Worm (Caenorhabditis elegans) whole organism, L3 larva: ENCODE data around the gene sri-33.
A peak's percentile ranks its signal among the peaks of the same experiment; 100 is the strongest.

Source experiments
- R02D3.7 ChIP-seq: fragments of 150-350 bp; optimal IDR thresholded peaks from 2 replicates; lab custom pipeline; 2014; ENCODE audit warnings: missing biosample characterization, missing genetic modification characterization
- aly-2 ChIP-seq: fragments of 150-350 bp; optimal IDR thresholded peaks from 2 replicates; lab custom pipeline; 2014; ENCODE audit warnings: missing biosample characterization, missing genetic modification characterization
- ama-1 ChIP-seq: fragments of 150-350 bp; optimal IDR thresholded peaks from 2 replicates; lab custom pipeline; 2018
- ceh-82 ChIP-seq: fragments of 150-350 bp; optimal IDR thresholded peaks from 2 replicates; lab custom pipeline; 2014; ENCODE audit warnings: missing biosample characterization, missing genetic modification characterization
- daf-12 ChIP-seq: fragments of 150-350 bp; optimal IDR thresholded peaks from 2 replicates; lab custom pipeline; 2014; ENCODE audit warnings: missing biosample characterization, missing genetic modification reagents, missing genetic modification characterization
- egl-27 ChIP-seq: sonication (generic microtip); optimal IDR thresholded peaks from 4 replicates; lab custom pipeline; 2017; ENCODE audit warnings: missing biosample characterization, missing genetic modification reagents, missing genetic modification characterization
- egl-5 ChIP-seq: fragments of 150-350 bp; optimal IDR thresholded peaks from 2 replicates; lab custom pipeline; 2017; ENCODE audit warnings: missing biosample characterization, missing genetic modification reagents, missing genetic modification characterization, inconsistent platforms
- elt-2 ChIP-seq: sonication (generic microtip); optimal IDR thresholded peaks from 2 replicates; lab custom pipeline; 2016; ENCODE audit warnings: missing genetic modification reagents, mild to moderate bottlenecking, missing genetic modification characterization, missing compliant biosample characterization
- eor-1 ChIP-seq, 2 experiments: fragments of 150-350 bp; optimal IDR thresholded peaks; 2 replicates each; lab custom pipeline; 2014 to 2018; ENCODE audit warnings: missing biosample characterization in 2 of 2, missing genetic modification characterization in 2 of 2
- fkh-10 ChIP-seq: sonication (generic microtip); optimal IDR thresholded peaks from 2 replicates; lab custom pipeline; 2017; ENCODE audit warnings: missing biosample characterization, missing genetic modification reagents, missing genetic modification characterization
- fkh-2 ChIP-seq: fragments of 150-350 bp; optimal IDR thresholded peaks from 2 replicates; lab custom pipeline; 2014; ENCODE audit warnings: missing biosample characterization, missing genetic modification reagents, missing genetic modification characterization
- fos-1 ChIP-seq: fragments of 150-350 bp; optimal IDR thresholded peaks from 2 replicates; lab custom pipeline; 2014; ENCODE audit warnings: missing biosample characterization, missing genetic modification characterization
- hmg-11 ChIP-seq: sonication (generic microtip); optimal IDR thresholded peaks from 2 replicates; lab custom pipeline; 2016; ENCODE audit warnings: missing genetic modification characterization, missing compliant biosample characterization
- jun-1 ChIP-seq: fragments of 150-350 bp; optimal IDR thresholded peaks from 2 replicates; lab custom pipeline; 2014; ENCODE audit warnings: missing biosample characterization, missing genetic modification reagents, missing genetic modification characterization
- lin-15B ChIP-seq: fragments of 150-350 bp; optimal IDR thresholded peaks from 2 replicates; lab custom pipeline; 2014; ENCODE audit warnings: missing biosample characterization, missing genetic modification characterization
- lsy-12 ChIP-seq: sonication (generic microtip); optimal IDR thresholded peaks from 2 replicates; lab custom pipeline; 2016; ENCODE audit warnings: mild to moderate bottlenecking, missing genetic modification characterization, missing compliant biosample characterization
- mdl-1 ChIP-seq: fragments of 150-350 bp; optimal IDR thresholded peaks from 2 replicates; lab custom pipeline; 2014; ENCODE audit warnings: missing biosample characterization, missing genetic modification characterization
- mml-1 ChIP-seq: fragments of 150-350 bp; sonication (generic microtip); optimal IDR thresholded peaks from 3 replicates; lab custom pipeline; 2014; ENCODE audit warnings: missing biosample characterization, missing genetic modification characterization
- nfya-1 ChIP-seq: sonication (generic microtip); optimal IDR thresholded peaks from 2 replicates; lab custom pipeline; 2017; ENCODE audit warnings: missing genetic modification characterization, mild to moderate bottlenecking, missing compliant biosample characterization, antibody characterized with exemption, moderate library complexity; ENCODE audit not compliant: insufficient read depth
- nhr-11 ChIP-seq: fragments of 150-350 bp; optimal IDR thresholded peaks from 2 replicates; lab custom pipeline; 2014; ENCODE audit warnings: missing biosample characterization, missing genetic modification characterization
- nhr-12 ChIP-seq: fragments of 150-350 bp; optimal IDR thresholded peaks from 2 replicates; lab custom pipeline; 2014; ENCODE audit warnings: missing biosample characterization, missing genetic modification characterization
- nhr-23 ChIP-seq: fragments of 150-350 bp; optimal IDR thresholded peaks from 2 replicates; lab custom pipeline; 2014; ENCODE audit warnings: missing biosample characterization, missing genetic modification reagents, missing genetic modification characterization
- nhr-237 ChIP-seq: fragments of 150-350 bp; optimal IDR thresholded peaks from 2 replicates; lab custom pipeline; 2014; ENCODE audit warnings: missing biosample characterization, missing genetic modification characterization
- nhr-28 ChIP-seq: fragments of 150-350 bp; optimal IDR thresholded peaks from 2 replicates; lab custom pipeline; 2014; ENCODE audit warnings: missing biosample characterization, missing genetic modification characterization
- nhr-76 ChIP-seq: fragments of 150-350 bp; sonication (generic microtip); optimal IDR thresholded peaks from 5 replicates; lab custom pipeline; 2014; ENCODE audit warnings: missing biosample characterization, missing genetic modification characterization
- nhr-77 ChIP-seq: fragments of 150-350 bp; optimal IDR thresholded peaks from 2 replicates; lab custom pipeline; 2014; ENCODE audit warnings: missing biosample characterization, missing genetic modification characterization
- pha-4 ChIP-seq: fragments of 150-350 bp; optimal IDR thresholded peaks from 2 replicates; lab custom pipeline; 2014; ENCODE audit warnings: missing biosample characterization, missing genetic modification reagents, missing genetic modification characterization
- pqm-1 ChIP-seq: fragments of 150-350 bp; optimal IDR thresholded peaks from 2 replicates; lab custom pipeline; 2017; ENCODE audit warnings: missing biosample characterization, missing genetic modification characterization, inconsistent platforms
- snpc-4 ChIP-seq: fragments of 150-350 bp; optimal IDR thresholded peaks from 2 replicates; lab custom pipeline; 2014; ENCODE audit warnings: missing biosample characterization, missing genetic modification characterization
- unc-39 ChIP-seq: sonication (generic microtip); optimal IDR thresholded peaks from 4 replicates; lab custom pipeline; 2017; ENCODE audit warnings: missing biosample characterization, missing genetic modification characterization
- zag-1 ChIP-seq: fragments of 150-350 bp; optimal IDR thresholded peaks from 2 replicates; lab custom pipeline; 2014; ENCODE audit warnings: missing biosample characterization, missing genetic modification characterization
- ztf-11 ChIP-seq: fragments of 150-350 bp; optimal IDR thresholded peaks from 2 replicates; lab custom pipeline; 2014; ENCODE audit warnings: missing biosample characterization, missing genetic modification characterization

Gene sri-33

DNA sequence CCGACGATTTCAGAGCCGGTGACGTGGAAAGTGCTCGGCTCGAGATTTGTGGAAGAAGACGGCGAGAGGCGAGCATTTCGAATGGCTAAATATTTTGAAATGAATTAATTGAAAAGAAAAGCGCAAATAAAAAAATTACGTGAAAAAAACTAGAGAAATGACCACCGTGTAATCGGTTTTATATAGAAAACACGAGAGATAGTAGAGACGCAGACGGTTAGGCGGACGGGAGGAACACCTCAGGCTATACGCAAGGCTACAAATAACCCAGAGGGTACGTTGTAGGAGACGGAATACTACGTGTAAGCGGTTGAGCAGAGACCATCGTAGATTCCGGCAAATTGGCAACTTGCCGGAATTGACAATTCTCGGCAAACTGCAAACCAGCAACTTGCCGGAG lies 45.5 kb downstream of the sri-33 start, which contains the start of gene Y25C1A.13:
Y25C1A.13 (minus strand) TSS at position 101 of the 400 bp plus-strand sequence.
- TF ChIP-seq elt-2 (tag; lab: Kevin White, UChicago) (peak; percentile 1), unc-39 (tag; lab: Kevin White, UChicago) (no peak)

DNA sequence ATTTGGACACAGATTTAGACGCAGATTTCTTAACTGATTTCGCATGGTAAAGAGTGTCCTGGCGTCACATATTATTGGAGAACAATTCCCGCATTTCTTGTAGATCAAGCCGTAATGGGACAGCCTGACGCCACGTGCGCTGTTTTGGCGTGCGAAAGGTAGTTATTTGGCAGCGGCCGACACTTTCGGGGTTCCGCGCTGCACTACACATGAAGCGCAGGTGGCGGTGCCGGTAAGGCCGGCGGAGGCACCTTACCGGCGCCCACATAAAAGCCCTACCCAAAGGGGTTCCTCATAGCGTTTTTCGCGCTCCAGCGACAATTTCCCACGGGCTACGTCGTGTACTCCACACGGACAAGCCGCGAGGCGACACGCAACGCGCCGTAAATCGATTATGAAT lies 46.5 kb downstream of the sri-33 start:
- TF ChIP-seq nhr-11, result no peak
- no peak for TF ChIP-seq fkh-10 (GFP tag; lab: Kevin White, UChicago)
- no peak for TF ChIP-seq lsy-12 (tag; lab: Kevin White, UChicago)
- no peak for TF ChIP-seq snpc-4
- no peak for TF ChIP-seq nhr-28 (tag; lab: Kevin White, UChicago)
- TF ChIP-seq nhr-77 (tag; lab: Kevin White, UChicago), result no peak
- no peak for TF ChIP-seq lin-15B (tag; lab: Kevin White, UChicago)
- TF ChIP-seq eor-1 (tag; optimal IDR thresholded peaks at IDR 0.05; lab: Kevin White, UChicago), result no peak
- no peak for TF ChIP-seq nhr-237 (tag; lab: Kevin White, UChicago)
- no peak for TF ChIP-seq pha-4
- TF ChIP-seq zag-1 (tag; lab: Kevin White, UChicago), result no peak
- no peak for TF ChIP-seq nhr-23
- no peak for TF ChIP-seq ztf-11
- no peak for TF ChIP-seq mml-1 (tag; lab: Kevin White, UChicago)
- TF ChIP-seq fos-1, result no peak
- TF ChIP-seq egl-5, result no peak
- TF ChIP-seq, all 47 proteins: peak for 0

DNA sequence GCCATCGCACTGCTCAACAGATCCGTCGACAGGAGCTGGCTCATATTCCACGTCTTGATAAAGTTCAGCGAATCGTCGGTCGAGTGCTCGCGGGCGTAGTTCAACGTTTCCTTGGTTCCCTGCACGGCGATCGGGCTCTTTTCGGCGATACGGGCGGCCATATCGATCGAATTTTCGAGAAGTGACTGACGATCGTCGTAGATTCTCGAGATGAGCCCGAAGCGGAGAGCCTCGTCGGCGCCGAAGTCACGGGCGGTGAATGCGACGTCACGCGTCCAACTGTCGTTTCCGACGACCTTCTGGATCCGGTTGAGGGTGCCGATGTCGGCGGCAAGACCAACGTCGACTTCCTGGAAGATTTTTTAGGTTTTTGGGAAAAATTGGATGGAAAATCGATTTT lies 47.1 kb downstream of the sri-33 start:
- no peak for TF ChIP-seq nhr-28 (tag; lab: Kevin White, UChicago)
- TF ChIP-seq, all 47 proteins: peak for 0

DNA sequence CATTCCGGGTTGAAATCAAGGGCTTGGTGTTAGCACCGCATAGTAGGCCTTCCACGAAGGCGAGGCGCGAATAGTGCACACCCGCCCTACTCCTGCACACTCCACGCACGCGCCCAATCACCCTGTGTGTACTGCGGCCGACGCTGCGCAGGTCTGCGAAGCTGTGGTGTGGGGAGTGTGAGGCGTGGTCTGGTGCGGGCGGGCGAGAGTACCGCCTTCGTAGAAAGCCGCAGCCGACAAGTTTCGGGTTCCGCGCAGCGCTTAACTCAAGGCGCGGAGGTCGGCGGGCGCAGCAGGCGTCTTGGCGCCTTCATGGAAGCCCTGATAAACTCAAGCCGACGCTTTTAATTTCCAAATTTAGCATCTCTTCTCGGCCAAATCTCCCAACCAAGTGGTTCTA lies 48.5 kb downstream of the sri-33 start:
- TF ChIP-seq jun-1 (tag; lab: Kevin White, UChicago) (no peak), fkh-10 (GFP tag; lab: Kevin White, UChicago) (no peak), nfya-1 (tag; lab: Kevin White, UChicago) (no peak), daf-12 (tag; lab: Kevin White, UChicago) (no peak), mdl-1 (tag; lab: Kevin White, UChicago) (no peak), mml-1 (tag; lab: Kevin White, UChicago) (no peak), hmg-11 (tag; lab: Kevin White, UChicago) (no peak), nhr-76 (no peak), ceh-82 (tag; lab: Kevin White, UChicago) (no peak), lsy-12 (tag; lab: Kevin White, UChicago) (no peak), nhr-12 (no peak), pqm-1 (tag; lab: Kevin White, UChicago) (no peak), egl-27 (tag; lab: Kevin White, UChicago) (no peak), elt-2 (tag; lab: Kevin White, UChicago) (no peak), egl-5 (no peak), aly-2 (no peak)

DNA sequence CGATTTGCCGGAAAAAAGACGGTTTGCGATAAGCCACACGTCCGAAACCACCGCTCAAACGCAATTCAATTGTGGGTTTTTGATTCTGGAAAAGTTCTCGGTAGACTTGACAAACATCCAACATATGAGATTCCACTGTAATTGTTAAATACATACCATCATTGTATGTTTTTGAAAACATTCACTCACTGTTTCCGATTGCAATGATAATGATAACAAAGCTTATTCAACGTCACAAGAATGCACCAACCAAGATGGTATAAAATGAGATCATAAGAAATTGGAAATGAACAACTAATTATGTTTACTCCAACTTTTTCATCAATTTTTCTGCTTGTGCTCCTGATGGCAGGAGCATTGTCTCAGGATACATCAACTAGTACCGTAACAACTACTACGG lies 50.9 kb downstream of the sri-33 start, which contains the start of gene clec-122:
clec-122 (plus strand) TSS at position 301 of the 400 bp plus-strand sequence.
- TF ChIP-seq eor-1 (tag; optimal IDR thresholded peaks at IDR 0.05; lab: Kevin White, UChicago) (no peak), egl-27 (tag; lab: Kevin White, UChicago) (no peak), ama-1 (lab: Kevin White, UChicago) (no peak), daf-12 (tag; lab: Kevin White, UChicago) (no peak), mdl-1 (tag; lab: Kevin White, UChicago) (no peak), pha-4 (no peak), fkh-2 (tag; lab: Kevin White, UChicago) (no peak), fos-1 (no peak), fkh-10 (GFP tag; lab: Kevin White, UChicago) (no peak), zag-1 (tag; lab: Kevin White, UChicago) (no peak), R02D3.7 (tag; lab: Kevin White, UChicago) (no peak)
